Worm (Caenorhabditis elegans) whole organism, L2 larva: ENCODE results near the gene nspc-18.

Experiments used
- F13H6.1 ChIP-seq: sonication (generic microtip); optimal IDR thresholded peaks from 2 replicates; lab custom pipeline; 2016; ENCODE audit warnings: missing genetic modification characterization, missing compliant biosample characterization
- R02D3.7 ChIP-seq: fragments of 150-350 bp; optimal IDR thresholded peaks from 2 replicates; lab custom pipeline; 2014; ENCODE audit warnings: missing biosample characterization, missing genetic modification characterization
- Y55F3AM.14 ChIP-seq: fragments of 200-800 bp; sonication (Bioruptor generic); optimal IDR thresholded peaks from 2 replicates; lab custom pipeline; 2018; ENCODE audit warnings: mild to moderate bottlenecking, missing genetic modification characterization, missing compliant biosample characterization
- ZK546.5 ChIP-seq: sonication (generic microtip); optimal IDR thresholded peaks from 2 replicates; lab custom pipeline; 2017; ENCODE audit warnings: missing biosample characterization, missing genetic modification characterization
- alr-1 ChIP-seq: fragments of 150-350 bp; optimal IDR thresholded peaks from 2 replicates; lab custom pipeline; 2014; ENCODE audit warnings: missing biosample characterization, missing genetic modification characterization
- aly-2 ChIP-seq: fragments of 150-350 bp; optimal IDR thresholded peaks from 2 replicates; lab custom pipeline; 2014; ENCODE audit warnings: missing biosample characterization, missing genetic modification characterization
- ama-1 ChIP-seq: fragments of 150-350 bp; optimal IDR thresholded peaks from 2 replicates; lab custom pipeline; 2018; ENCODE audit warnings: inconsistent platforms
- blmp-1 ChIP-seq: sonication (generic microtip); optimal IDR thresholded peaks from 2 replicates; lab custom pipeline; 2017; ENCODE audit warnings: missing genetic modification characterization, mild to moderate bottlenecking, missing compliant biosample characterization, antibody characterized with exemption, moderate library complexity; ENCODE audit not compliant: insufficient read depth
- ceh-82 ChIP-seq: fragments of 150-350 bp; optimal IDR thresholded peaks from 2 replicates; lab custom pipeline; 2014; ENCODE audit warnings: missing biosample characterization, missing genetic modification characterization
- crh-2 ChIP-seq: sonication (generic microtip); optimal IDR thresholded peaks from 2 replicates; lab custom pipeline; 2017; ENCODE audit warnings: missing biosample characterization, missing genetic modification characterization
- dmd-4 ChIP-seq: sonication (generic microtip); optimal IDR thresholded peaks from 2 replicates; lab custom pipeline; 2017; ENCODE audit warnings: missing biosample characterization, missing genetic modification characterization
- egl-27 ChIP-seq: sonication (generic microtip); optimal IDR thresholded peaks from 3 replicates; lab custom pipeline; 2017; ENCODE audit warnings: missing biosample characterization, missing genetic modification reagents, missing genetic modification characterization
- elt-3 ChIP-seq: sonication (generic microtip); optimal IDR thresholded peaks from 2 replicates; lab custom pipeline; 2017; ENCODE audit warnings: missing biosample characterization, missing genetic modification characterization
- fos-1 ChIP-seq: fragments of 150-350 bp; optimal IDR thresholded peaks from 2 replicates; lab custom pipeline; 2014; ENCODE audit warnings: missing biosample characterization, missing genetic modification characterization
- gmeb-1 ChIP-seq: fragments of 150-350 bp; optimal IDR thresholded peaks from 2 replicates; lab custom pipeline; 2014; ENCODE audit warnings: missing biosample characterization, missing genetic modification characterization
- lin-11 ChIP-seq: fragments of 150-350 bp; sonication (generic microtip); optimal IDR thresholded peaks from 2 replicates; lab custom pipeline; 2014; ENCODE audit warnings: missing biosample characterization, missing genetic modification characterization, inconsistent platforms, mixed read lengths
- lin-13 ChIP-seq: fragments of 150-350 bp; optimal IDR thresholded peaks from 2 replicates; lab custom pipeline; 2014; ENCODE audit warnings: missing biosample characterization, missing genetic modification reagents, missing genetic modification characterization
- mab-5 ChIP-seq: fragments of 150-350 bp; optimal IDR thresholded peaks from 2 replicates; lab custom pipeline; 2014; ENCODE audit warnings: missing biosample characterization, missing genetic modification characterization
- mbf-1 ChIP-seq: sonication (generic microtip); optimal IDR thresholded peaks from 2 replicates; lab custom pipeline; 2017; ENCODE audit warnings: missing biosample characterization, missing genetic modification characterization
- mdl-1 ChIP-seq, 2 experiments: fragments of 150-350 bp in 1 of 2; sonication (generic microtip) in 1 of 2; optimal IDR thresholded peaks; 2 replicates each; lab custom pipeline; 2017; ENCODE audit warnings: missing biosample characterization in 2 of 2, missing genetic modification characterization in 2 of 2
- nhr-10 ChIP-seq: sonication (generic microtip); optimal IDR thresholded peaks from 2 replicates; lab custom pipeline; 2017; ENCODE audit warnings: missing biosample characterization, missing genetic modification characterization
- nhr-11 ChIP-seq: fragments of 150-350 bp; optimal IDR thresholded peaks from 2 replicates; lab custom pipeline; 2014; ENCODE audit warnings: missing biosample characterization, missing genetic modification characterization
- nhr-129 ChIP-seq: fragments of 150-350 bp; optimal IDR thresholded peaks from 2 replicates; lab custom pipeline; 2014; ENCODE audit warnings: missing biosample characterization, missing genetic modification characterization
- nhr-21 ChIP-seq: fragments of 150-350 bp; optimal IDR thresholded peaks from 2 replicates; lab custom pipeline; 2014; ENCODE audit warnings: missing biosample characterization, missing genetic modification characterization
- nhr-23 ChIP-seq: fragments of 150-350 bp; optimal IDR thresholded peaks from 2 replicates; lab custom pipeline; 2014; ENCODE audit warnings: missing biosample characterization, missing genetic modification reagents, missing genetic modification characterization
- nhr-237 ChIP-seq: fragments of 150-350 bp; optimal IDR thresholded peaks from 2 replicates; lab custom pipeline; 2014; ENCODE audit warnings: missing biosample characterization, missing genetic modification characterization
- nhr-77 ChIP-seq: fragments of 150-350 bp; optimal IDR thresholded peaks from 2 replicates; lab custom pipeline; 2014; ENCODE audit warnings: missing biosample characterization, missing genetic modification characterization
- peb-1 ChIP-seq: fragments of 150-350 bp; optimal IDR thresholded peaks from 2 replicates; lab custom pipeline; 2014; ENCODE audit warnings: missing biosample characterization, missing genetic modification characterization
- sem-4 ChIP-seq: fragments of 150-350 bp; optimal IDR thresholded peaks from 2 replicates; lab custom pipeline; 2014; ENCODE audit warnings: missing biosample characterization, missing genetic modification reagents, missing genetic modification characterization
- skn-1 ChIP-seq: sonication (generic microtip); optimal IDR thresholded peaks from 2 replicates; lab custom pipeline; 2017; ENCODE audit warnings: missing biosample characterization, missing genetic modification characterization
- sma-3 ChIP-seq: sonication (generic microtip); optimal IDR thresholded peaks from 2 replicates; lab custom pipeline; 2016; ENCODE audit warnings: missing genetic modification reagents, missing genetic modification characterization, missing compliant biosample characterization
- sma-9 ChIP-seq, 2 experiments: fragments of 150-350 bp in 1 of 2; sonication (generic microtip) in 1 of 2; optimal IDR thresholded peaks; 2 replicates each; lab custom pipeline; 2014 to 2016; ENCODE audit warnings: missing genetic modification characterization in 2 of 2, mild to moderate bottlenecking in 1 of 2, missing biosample characterization in 1 of 2, missing compliant biosample characterization in 1 of 2, missing genetic modification reagents in 1 of 2, moderate library complexity in 1 of 2
- snpc-4 ChIP-seq: fragments of 150-350 bp; optimal IDR thresholded peaks from 2 replicates; lab custom pipeline; 2014; ENCODE audit warnings: missing biosample characterization, missing genetic modification characterization
- unc-39 ChIP-seq: fragments of 150-350 bp; optimal IDR thresholded peaks from 2 replicates; lab custom pipeline; 2014; ENCODE audit warnings: missing biosample characterization, missing genetic modification characterization
- zag-1 ChIP-seq: fragments of 150-350 bp; optimal IDR thresholded peaks from 2 replicates; lab custom pipeline; 2014; ENCODE audit warnings: missing biosample characterization, missing genetic modification characterization
- ztf-1 ChIP-seq: fragments of 200-800 bp; sonication (Bioruptor generic); conservative IDR thresholded peaks from 2 replicates; pipeline ENCODE4 v1.3.6; 2022; ENCODE audit warnings: missing genetic modification characterization, missing compliant biosample characterization
- ztf-11 ChIP-seq: sonication (generic microtip); optimal IDR thresholded peaks from 2 replicates; lab custom pipeline; 2017; ENCODE audit warnings: missing biosample characterization, missing genetic modification characterization
- ztf-4 ChIP-seq: fragments of 150-350 bp; optimal IDR thresholded peaks from 2 replicates; lab custom pipeline; 2014; ENCODE audit warnings: missing biosample characterization, missing genetic modification characterization

Gene nspc-18

ce11 chrX:14572419-14572818, 45.0 kb upstream of the nspc-18 start, which contains the start of gene lron-1:
Gene lron-1 (plus strand): TSS chrX:14572719.
- TF ChIP-seq ama-1 (no peak), ZK546.5 (tag; lab: Kevin White, UChicago) (no peak), nhr-21 (tag; lab: Kevin White, UChicago) (no peak), lin-11 (no peak), dmd-4 (tag; lab: Kevin White, UChicago) (no peak), Y55F3AM.14 (GFP tag; lab: Kevin White, UChicago) (no peak), ztf-4 (no peak), nhr-23 (tag; lab: Kevin White, UChicago) (no peak), crh-2 (no peak), ztf-11 (no peak), fos-1 (tag; lab: Kevin White, UChicago) (no peak), sem-4 (tag; lab: Kevin White, UChicago) (no peak), nhr-129 (tag; lab: Kevin White, UChicago) (no peak), skn-1 (tag; lab: Kevin White, UChicago) (no peak), gmeb-1 (tag; lab: Kevin White, UChicago) (no peak), peb-1 (tag; lab: Kevin White, UChicago) (no peak)

ce11 chrX:14571277-14571676, 43.8 kb upstream of the nspc-18 start:
- TF ChIP-seq nhr-11: no peak
- no peak for TF ChIP-seq ZK546.5 (tag; lab: Kevin White, UChicago)
- TF ChIP-seq mab-5 (tag; lab: Kevin White, UChicago): no peak
- TF ChIP-seq zag-1 (tag; lab: Kevin White, UChicago): no peak
- no peak for TF ChIP-seq snpc-4 (tag; lab: Kevin White, UChicago)
- TF ChIP-seq egl-27 (tag; lab: Kevin White, UChicago): no peak
- no peak for TF ChIP-seq sma-9 (GFP tag; optimal IDR thresholded peaks at IDR 0.05; lab: Kevin White, UChicago)
- TF ChIP-seq sma-9 (tag; optimal IDR thresholded peaks at IDR 0.05; lab: Kevin White, UChicago): no peak
- TF ChIP-seq blmp-1 (tag; lab: Kevin White, UChicago): no peak
- no peak for TF ChIP-seq elt-3 (tag; lab: Kevin White, UChicago)
- no peak for TF ChIP-seq nhr-21 (tag; lab: Kevin White, UChicago)
- TF ChIP-seq skn-1 (tag; lab: Kevin White, UChicago): no peak
- no peak for TF ChIP-seq aly-2 (tag; lab: Kevin White, UChicago)
- no peak for TF ChIP-seq R02D3.7 (tag; lab: Kevin White, UChicago)
- no peak for TF ChIP-seq nhr-77 (tag; lab: Kevin White, UChicago)
- no peak for TF ChIP-seq ceh-82
- TF ChIP-seq F13H6.1 (tag; lab: Kevin White, UChicago): no peak
- TF ChIP-seq peb-1 (tag; lab: Kevin White, UChicago): no peak
- TF ChIP-seq mbf-1 (tag; lab: Kevin White, UChicago): no peak

ce11 chrX:14568258-14568763, 40.9 kb upstream of the nspc-18 start:
- no peak for TF ChIP-seq snpc-4 (tag; lab: Kevin White, UChicago)
- TF ChIP-seq elt-3 (tag; lab: Kevin White, UChicago): no peak
- TF ChIP-seq unc-39 (tag; lab: Kevin White, UChicago): no peak
- no peak for TF ChIP-seq peb-1 (tag; lab: Kevin White, UChicago)
- TF ChIP-seq ceh-82: no peak
- TF ChIP-seq sma-3: no peak
- no peak for TF ChIP-seq nhr-11
- TF ChIP-seq blmp-1 (tag; lab: Kevin White, UChicago): no peak
- TF ChIP-seq nhr-10 (tag; lab: Kevin White, UChicago): no peak
- no peak for TF ChIP-seq ztf-1 (GFP tag; lab: Robert Waterston, UW)
- no peak for TF ChIP-seq lin-13
- no peak for TF ChIP-seq egl-27 (tag; lab: Kevin White, UChicago)
- TF ChIP-seq nhr-237 (tag; lab: Kevin White, UChicago): no peak
- no peak for TF ChIP-seq mdl-1 (tag; optimal IDR thresholded peaks at IDR 0.05; lab: Kevin White, UChicago)
- TF ChIP-seq R02D3.7 (tag; lab: Kevin White, UChicago): no peak
- TF ChIP-seq alr-1 (tag; lab: Kevin White, UChicago): no peak
- TF ChIP-seq ama-1: no peak
- TF ChIP-seq zag-1 (tag; lab: Kevin White, UChicago): no peak
- TF ChIP-seq, all 48 proteins: peak for 0
